Fruit fly (Drosophila melanogaster) whole organism, prepupa: ENCODE data around the gene CG12012.

Experiments
- CG10631 ChIP-seq: fragments of 200-800 bp; sonication (Bioruptor generic); optimal IDR thresholded peaks from 2 replicates; lab custom pipeline; 2016; ENCODE audit warnings: missing biosample characterization, missing genetic modification characterization
- CG11294 ChIP-seq: fragments of 200-800 bp; sonication (Bioruptor generic); IDR thresholded peaks from 2 replicates; pipeline ENCODE4 v1.3.6; 2022; ENCODE audit warnings: missing biosample characterization, missing genetic modification characterization
- CG11762 ChIP-seq: fragments of 200-800 bp; sonication (Bioruptor generic); optimal IDR thresholded peaks from 3 replicates; lab custom pipeline; 2016; ENCODE audit warnings: missing biosample characterization, missing genetic modification characterization; ENCODE audit not compliant: insufficient read depth
- CG11902 ChIP-seq: fragments of 200-800 bp; sonication (Bioruptor generic); optimal IDR thresholded peaks from 3 replicates; lab custom pipeline; 2016; ENCODE audit warnings: missing biosample characterization, missing genetic modification characterization
- CG15336 ChIP-seq: fragments of 200-800 bp; sonication (Bioruptor generic); IDR thresholded peaks from 2 replicates; pipeline ENCODE4 v1.3.6; 2022; ENCODE audit warnings: missing biosample characterization, missing genetic modification characterization
- CG1621 ChIP-seq: fragments of 200-800 bp; sonication (Bioruptor generic); optimal IDR thresholded peaks from 3 replicates; lab custom pipeline; 2018; ENCODE audit warnings: missing biosample characterization, mild to moderate bottlenecking, missing genetic modification characterization
- CG16779 ChIP-seq: fragments of 200-800 bp; sonication (Bioruptor generic); optimal IDR thresholded peaks from 3 replicates; lab custom pipeline; 2017; ENCODE audit warnings: missing biosample characterization, mild to moderate bottlenecking, missing genetic modification characterization
- CG3032 ChIP-seq: fragments of 200-800 bp; optimal IDR thresholded peaks from 2 replicates; lab custom pipeline; 2019; ENCODE audit warnings: missing biosample characterization, mild to moderate bottlenecking, missing genetic modification characterization, moderate library complexity
- CG31627 ChIP-seq: fragments of 200-800 bp; sonication (Bioruptor generic); optimal IDR thresholded peaks from 3 replicates; lab custom pipeline; 2016; ENCODE audit warnings: missing biosample characterization, missing genetic modification characterization
- CG32006 ChIP-seq: fragments of 200-800 bp; sonication (Bioruptor generic); optimal IDR thresholded peaks from 3 replicates; lab custom pipeline; 2017; ENCODE audit warnings: missing biosample characterization, mild to moderate bottlenecking, missing genetic modification characterization
- CG34406 ChIP-seq: fragments of 200-800 bp; sonication (Bioruptor generic); optimal IDR thresholded peaks from 3 replicates; lab custom pipeline; 2016; ENCODE audit warnings: missing biosample characterization, missing genetic modification characterization
- CG3919 ChIP-seq: fragments of 200-800 bp; sonication (Bioruptor generic); optimal IDR thresholded peaks from 3 replicates; lab custom pipeline; 2016; ENCODE audit warnings: missing biosample characterization, missing genetic modification characterization
- CG4318 ChIP-seq: fragments of 200-800 bp; sonication (Bioruptor generic); optimal IDR thresholded peaks from 3 replicates; lab custom pipeline; 2017; ENCODE audit warnings: missing biosample characterization, mild to moderate bottlenecking, missing genetic modification characterization
- CG6163 ChIP-seq: fragments of 200-800 bp; sonication (Bioruptor generic); IDR thresholded peaks from 3 replicates; pipeline ENCODE4 v1.3.6; 2022; ENCODE audit warnings: missing biosample characterization, missing genetic modification characterization
- CG6276 ChIP-seq: fragments of 200-800 bp; sonication (Bioruptor generic); optimal IDR thresholded peaks from 2 replicates; lab custom pipeline; 2017; ENCODE audit warnings: missing biosample characterization, mild to moderate bottlenecking, missing genetic modification characterization
- CG6854 ChIP-seq: fragments of 200-800 bp; sonication (Bioruptor generic); optimal IDR thresholded peaks from 2 replicates; lab custom pipeline; 2017; ENCODE audit warnings: missing biosample characterization, mild to moderate bottlenecking, missing genetic modification characterization
- CG8119 ChIP-seq: fragments of 200-800 bp; sonication (Bioruptor generic); IDR thresholded peaks from 3 replicates; pipeline ENCODE4 v1.3.6; 2022; ENCODE audit warnings: missing biosample characterization, missing genetic modification characterization
- CG8319 ChIP-seq: fragments of 200-800 bp; sonication (Bioruptor generic); optimal IDR thresholded peaks from 3 replicates; lab custom pipeline; 2016; ENCODE audit warnings: missing biosample characterization, missing genetic modification characterization
- CG8632 ChIP-seq: fragments of 200-800 bp; sonication (Bioruptor generic); optimal IDR thresholded peaks from 3 replicates; lab custom pipeline; 2016; ENCODE audit warnings: missing biosample characterization, missing genetic modification characterization
- CG9139 ChIP-seq: fragments of 200-800 bp; sonication (Bioruptor generic); optimal IDR thresholded peaks from 3 replicates; lab custom pipeline; 2017; ENCODE audit warnings: missing biosample characterization, mild to moderate bottlenecking, missing genetic modification characterization
- Eip78C ChIP-seq: fragments of 200-800 bp; sonication (Bioruptor generic); peaks from one replicate; lab custom pipeline; 2016; ENCODE audit warnings: missing biosample characterization, missing genetic modification characterization
- Eip93F ChIP-seq: fragments of 200-800 bp; sonication (Bioruptor generic); optimal IDR thresholded peaks from 2 replicates; lab custom pipeline; 2016; ENCODE audit warnings: missing biosample characterization, mild to moderate bottlenecking, missing genetic modification characterization
- Gug ChIP-seq: fragments of 200-800 bp; sonication (Bioruptor generic); IDR thresholded peaks from 2 replicates; pipeline ENCODE4 v1.3.6; 2022; ENCODE audit warnings: missing biosample characterization, missing genetic modification characterization
- Hr38 ChIP-seq: sonication (Bioruptor generic); optimal IDR thresholded peaks from 2 replicates; lab custom pipeline; 2016; ENCODE audit warnings: missing biosample characterization, missing genetic modification characterization
- Hr39 ChIP-seq: fragments of 200-800 bp; sonication (Bioruptor generic); optimal IDR thresholded peaks from 2 replicates; lab custom pipeline; 2016; ENCODE audit warnings: missing biosample characterization, missing genetic modification characterization
- Lpt ChIP-seq: fragments of 200-800 bp; sonication (Bioruptor generic); optimal IDR thresholded peaks from 3 replicates; lab custom pipeline; 2016; ENCODE audit warnings: missing biosample characterization, missing genetic modification characterization
- Met ChIP-seq: fragments of 200-800 bp; sonication (Bioruptor generic); optimal IDR thresholded peaks from 3 replicates; lab custom pipeline; 2016; ENCODE audit warnings: missing biosample characterization, missing genetic modification characterization
- OdsH ChIP-seq: fragments of 200-800 bp; sonication (Bioruptor generic); optimal IDR thresholded peaks from 3 replicates; lab custom pipeline; 2016; ENCODE audit warnings: missing biosample characterization, missing genetic modification characterization
- Smox ChIP-seq: fragments of 200-800 bp; sonication (Bioruptor generic); optimal IDR thresholded peaks from 3 replicates; lab custom pipeline; 2016; ENCODE audit warnings: missing biosample characterization, missing genetic modification characterization
- Sox102F ChIP-seq: fragments of 200-800 bp; sonication (Bioruptor generic); optimal IDR thresholded peaks from 2 replicates; lab custom pipeline; 2016; ENCODE audit warnings: missing biosample characterization, mild to moderate bottlenecking, missing genetic modification characterization
- Sox15 ChIP-seq: fragments of 200-800 bp; sonication (Bioruptor generic); optimal IDR thresholded peaks from 3 replicates; lab custom pipeline; 2016; ENCODE audit warnings: missing biosample characterization, missing genetic modification characterization
- cyc ChIP-seq: fragments of 200-800 bp; sonication (Bioruptor generic); optimal IDR thresholded peaks from 3 replicates; lab custom pipeline; 2016; ENCODE audit warnings: missing biosample characterization, missing genetic modification characterization
- dac ChIP-seq: fragments of 200-800 bp; sonication (Bioruptor generic); optimal IDR thresholded peaks from 2 replicates; lab custom pipeline; 2017; ENCODE audit warnings: missing biosample characterization, mild to moderate bottlenecking, missing genetic modification characterization
- eg ChIP-seq: fragments of 200-800 bp; sonication (Bioruptor generic); IDR thresholded peaks from 3 replicates; pipeline ENCODE4 v1.3.6; 2022; ENCODE audit warnings: missing biosample characterization, missing genetic modification characterization
- esn ChIP-seq: fragments of 200-800 bp; sonication (Bioruptor generic); optimal IDR thresholded peaks from 2 replicates; lab custom pipeline; 2016; ENCODE audit warnings: missing biosample characterization, mild to moderate bottlenecking, missing genetic modification characterization, moderate library complexity
- fkh ChIP-seq: fragments of 200-800 bp; sonication (Bioruptor generic); optimal IDR thresholded peaks from 3 replicates; lab custom pipeline; 2017; ENCODE audit warnings: missing biosample characterization, mild to moderate bottlenecking, missing genetic modification characterization, moderate library complexity
- lz ChIP-seq: fragments of 200-800 bp; sonication (Bioruptor generic); optimal IDR thresholded peaks from 3 replicates; lab custom pipeline; 2016; ENCODE audit warnings: missing biosample characterization, missing genetic modification characterization
- net ChIP-seq: fragments of 200-800 bp; sonication (Bioruptor generic); optimal IDR thresholded peaks from 3 replicates; lab custom pipeline; 2016; ENCODE audit warnings: missing biosample characterization, missing genetic modification characterization
- pdm3 ChIP-seq: fragments of 200-800 bp; sonication (Bioruptor generic); optimal IDR thresholded peaks from 3 replicates; lab custom pipeline; 2016; ENCODE audit warnings: missing biosample characterization, missing genetic modification characterization
- spab ChIP-seq: fragments of 200-800 bp; sonication (Bioruptor generic); optimal IDR thresholded peaks from 2 replicates; lab custom pipeline; 2017; ENCODE audit warnings: missing biosample characterization, mild to moderate bottlenecking, missing genetic modification characterization, missing genetic modification reagents
- ss ChIP-seq, 2 experiments: fragments of 200-800 bp; sonication (Bioruptor generic); optimal IDR thresholded peaks; 2 replicates in 1 of 2; 3 replicates in 1 of 2; lab custom pipeline; 2017 to 2018; ENCODE audit warnings: mild to moderate bottlenecking in 2 of 2, missing biosample characterization in 2 of 2, missing genetic modification characterization in 2 of 2, moderate library complexity in 1 of 2
- topi ChIP-seq: fragments of 200-800 bp; sonication (Bioruptor generic); optimal IDR thresholded peaks from 3 replicates; lab custom pipeline; 2016; ENCODE audit warnings: missing biosample characterization, missing genetic modification characterization
- vri ChIP-seq: fragments of 200-800 bp; sonication (Bioruptor generic); optimal IDR thresholded peaks from 3 replicates; lab custom pipeline; 2016; ENCODE audit warnings: missing biosample characterization, mild to moderate bottlenecking, missing genetic modification characterization

The CG12012 gene

DNA sequence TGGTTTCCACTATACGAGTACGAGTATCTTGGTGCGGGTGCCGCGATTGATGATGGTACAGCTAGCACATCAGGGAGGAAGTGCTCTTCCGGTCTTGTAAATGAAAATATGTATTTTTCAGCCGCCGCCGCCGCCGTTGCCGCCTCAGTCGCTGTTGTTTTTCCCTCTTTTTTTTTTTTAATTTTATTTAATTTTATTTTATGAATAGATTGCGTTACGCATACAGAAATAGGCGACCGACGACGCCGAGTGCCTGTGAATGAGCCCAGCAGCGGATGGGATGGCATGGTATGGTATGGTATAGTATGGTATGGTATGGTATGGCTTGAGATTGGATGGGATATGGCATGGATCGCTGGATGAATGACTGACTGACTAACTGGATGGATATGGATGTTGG is 10.2 kb downstream of the CG12012 start (continued):
- TF ChIP-seq CG11294 (no peak), CG15336 (GFP tag; lab: Robert Waterston, UW) (peak; percentile 23; the same call in 1 of the 2 replicates), CG6276 (GFP tag; lab: Kevin White, UChicago) (no peak), CG3032 (tag; lab: Kevin White, UChicago) (no peak), lz (GFP tag; lab: Kevin White, UChicago) (no peak), Sox15 (GFP tag; lab: Kevin White, UChicago) (no peak), Hr38 (GFP tag; lab: Kevin White, UChicago) (no peak), esn (GFP tag; lab: Kevin White, UChicago) (no peak), CG11902 (GFP tag; lab: Kevin White, UChicago) (no peak), spab (GFP tag; lab: Kevin White, UChicago) (no peak), CG4318 (no peak), pdm3 (GFP tag; lab: Kevin White, UChicago) (no peak)

DNA sequence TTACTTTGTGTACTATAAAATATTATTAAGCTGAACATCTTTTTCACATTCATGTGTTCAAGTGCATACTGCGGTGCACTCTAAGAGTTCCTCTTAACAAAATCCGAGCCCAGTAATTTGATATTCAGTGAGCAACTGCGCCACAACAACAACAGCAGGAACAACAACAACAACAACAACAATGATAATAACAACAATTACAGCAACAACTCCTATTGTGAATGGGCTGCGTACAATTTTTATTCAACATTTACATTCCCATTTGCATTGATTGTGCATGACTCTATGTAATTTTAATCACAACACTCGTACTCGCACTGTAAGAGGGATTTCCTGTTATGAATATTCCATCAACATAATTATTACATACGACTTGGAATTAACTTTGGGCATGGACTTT is 11.1 kb downstream of the CG12012 start:
- TF ChIP-seq Eip78C (peak; percentile 12), Hr39 (GFP tag; lab: Kevin White, UChicago) (no peak)

DNA sequence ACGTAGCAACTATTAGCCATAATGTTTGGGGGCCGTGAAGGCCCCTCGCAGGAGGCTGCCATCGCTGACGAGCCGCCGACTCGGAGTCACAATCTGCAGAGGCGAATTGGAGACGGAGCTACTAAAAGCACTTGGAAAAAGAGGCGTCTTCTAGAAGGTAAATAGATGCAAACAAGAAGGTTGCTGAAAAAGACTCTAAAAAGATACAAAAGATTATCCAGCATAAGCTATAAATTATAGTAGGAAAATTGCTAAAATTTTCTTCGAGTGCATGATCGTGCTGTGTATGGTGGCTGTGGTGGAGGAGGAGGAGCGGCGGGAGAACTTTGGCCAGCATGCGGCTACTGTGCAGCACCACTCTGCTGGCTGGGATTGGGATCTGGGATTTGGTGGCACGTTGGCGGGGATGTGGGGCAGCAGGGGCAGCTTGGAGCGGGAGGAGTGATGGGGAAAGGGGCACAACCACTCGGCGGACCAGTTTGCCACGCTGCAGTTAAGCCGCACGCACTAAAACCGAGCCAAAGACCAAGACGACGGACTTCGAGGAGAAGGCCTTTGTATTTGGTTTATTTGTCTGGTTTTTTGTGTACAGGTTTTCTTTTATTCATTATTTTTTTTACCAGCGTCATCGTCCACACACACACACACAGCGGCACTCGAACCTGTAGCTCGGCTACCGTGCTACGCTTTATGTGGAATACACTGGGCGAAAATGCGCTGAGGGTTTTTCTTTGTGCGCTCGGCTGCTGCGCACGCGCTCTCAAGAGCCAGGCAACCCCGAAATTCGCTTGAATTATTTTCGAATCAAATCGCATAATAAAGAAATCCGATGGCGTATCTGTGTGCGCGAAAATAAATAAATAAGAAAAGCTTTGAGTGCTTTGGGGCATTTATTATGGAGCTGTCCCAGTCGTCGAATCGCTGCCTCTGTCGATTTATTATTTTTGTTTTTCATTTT is 12.4 kb downstream of the CG12012 start:
- TF ChIP-seq fkh (GFP tag; lab: Kevin White, UChicago) (peak; percentile 41), vri (GFP tag; lab: Kevin White, UChicago) (peak; percentile 82), CG6276 (GFP tag; lab: Kevin White, UChicago) (peak; percentile 66), CG31627 (GFP tag; lab: Kevin White, UChicago) (peak; percentile 76), CG32006 (GFP tag; lab: Kevin White, UChicago) (peak; percentile 74), cyc (GFP tag; lab: Kevin White, UChicago) (peak; percentile 90), lz (GFP tag; lab: Kevin White, UChicago) (peak; percentile 82), net (GFP tag; lab: Kevin White, UChicago) (peak; percentile 34), spab (GFP tag; lab: Kevin White, UChicago) (peak; percentile 69), CG8119 (GFP tag; lab: Robert Waterston, UW) (peak; percentile 73), ss (GFP tag; optimal IDR thresholded peaks at IDR 0.05; lab: Kevin White, UChicago) (peak; percentile 27 to 90), Smox (peak; percentile 62), topi (GFP tag; lab: Kevin White, UChicago) (peak; percentile 90), CG16779 (peak; percentile 41), CG6854 (peak; percentile 60), CG15336 (GFP tag; lab: Robert Waterston, UW) (peak; percentile 83), Gug (GFP tag; lab: Robert Waterston, UW) (peak; percentile 70), Lpt (peak; percentile 75), pdm3 (GFP tag; lab: Kevin White, UChicago) (peak; percentile 71), CG34406 (peak; percentile 48), CG8632 (GFP tag; lab: Kevin White, UChicago) (peak; percentile 39), CG9139 (GFP tag; lab: Kevin White, UChicago) (peak; percentile 39), OdsH (GFP tag; lab: Kevin White, UChicago) (peak; percentile 65), CG3919 (GFP tag; lab: Kevin White, UChicago) (peak; percentile 82), CG6163 (peak; percentile 89), esn (GFP tag; lab: Kevin White, UChicago) (peak; percentile 76), CG11294 (peak; percentile 74), CG11902 (GFP tag; lab: Kevin White, UChicago) (peak; percentile 76), CG8319 (peak; percentile 60), Hr38 (GFP tag; lab: Kevin White, UChicago) (no peak), CG10631 (peak; percentile 78), CG11762 (GFP tag; lab: Kevin White, UChicago) (peak; percentile 66), Sox102F (GFP tag; lab: Kevin White, UChicago) (peak; percentile 77), dac (GFP tag; lab: Kevin White, UChicago) (peak; percentile 34), Sox15 (GFP tag; lab: Kevin White, UChicago) (peak; percentile 46), eg (GFP tag; lab: Robert Waterston, UW) (peak; percentile 89), CG3032 (tag; lab: Kevin White, UChicago) (peak; percentile 81), Eip93F (GFP tag; lab: Kevin White, UChicago) (peak; percentile 44), Met (peak; percentile 78), CG1621 (tag; lab: Kevin White, UChicago) (peak; percentile 60), CG4318 (peak; percentile 66)
